Fruit fly (Drosophila melanogaster) whole organism, embryonic: ENCODE data around the gene Pdxk.

Experiments
- Abd-B ChIP-seq: fragments of 200-800 bp; sonication (Bioruptor generic); optimal IDR thresholded peaks from 2 replicates; lab custom pipeline; 2018; ENCODE audit warnings: missing biosample characterization, mild to moderate bottlenecking, missing genetic modification characterization, moderate library complexity
- Antp ChIP-seq: fragments of 200-800 bp; sonication (Bioruptor generic); optimal IDR thresholded peaks from 3 replicates; lab custom pipeline; 2016; ENCODE audit warnings: missing biosample characterization, missing genetic modification characterization
- Bdp1 ChIP-seq: fragments of 200-800 bp; sonication (Bioruptor generic); optimal IDR thresholded peaks from 3 replicates; lab custom pipeline; 2016; ENCODE audit warnings: missing biosample characterization, missing genetic modification characterization
- CG12071 ChIP-seq: fragments of 200-800 bp; sonication (Bioruptor generic); optimal IDR thresholded peaks from 3 replicates; lab custom pipeline; 2018; ENCODE audit warnings: missing biosample characterization, mild to moderate bottlenecking, missing genetic modification characterization
- CG13624 ChIP-seq: fragments of 200-800 bp; sonication (Bioruptor generic); optimal IDR thresholded peaks from 2 replicates; lab custom pipeline; 2016; ENCODE audit warnings: missing biosample characterization, missing genetic modification characterization
- CG16813 ChIP-seq: fragments of 200-800 bp; sonication (Bioruptor generic); IDR thresholded peaks from 3 replicates; pipeline ENCODE4 v1.3.6; 2022; ENCODE audit warnings: missing biosample characterization, missing genetic modification characterization; ENCODE audit not compliant: partially characterized antibody
- CG4328 ChIP-seq: fragments of 200-800 bp; sonication (Bioruptor generic); optimal IDR thresholded peaks from 3 replicates; lab custom pipeline; 2017; ENCODE audit warnings: missing biosample characterization, missing genetic modification reagents, missing genetic modification characterization
- CG7987 ChIP-seq: fragments of 200-800 bp; sonication (Bioruptor generic); optimal IDR thresholded peaks from 2 replicates; lab custom pipeline; 2018; ENCODE audit warnings: missing biosample characterization, mild to moderate bottlenecking, missing genetic modification characterization, moderate library complexity
- CG8924 ChIP-seq: fragments of 200-800 bp; optimal IDR thresholded peaks from 3 replicates; lab custom pipeline; 2019; ENCODE audit warnings: missing biosample characterization, mild to moderate bottlenecking, missing genetic modification characterization, moderate library complexity
- Rx ChIP-seq: fragments of 200-800 bp; sonication (Bioruptor generic); IDR thresholded peaks from 2 replicates; pipeline ENCODE4 v1.3.6; 2022; ENCODE audit warnings: missing biosample characterization, missing genetic modification characterization
- al ChIP-seq: fragments of 200-800 bp; sonication (Bioruptor generic); IDR thresholded peaks from 2 replicates; pipeline ENCODE4 v1.3.6; 2022; ENCODE audit warnings: missing biosample characterization, missing genetic modification characterization
- gcm2 ChIP-seq: fragments of 200-800 bp; sonication (Bioruptor generic); optimal IDR thresholded peaks from 2 replicates; lab custom pipeline; 2016; ENCODE audit warnings: missing biosample characterization, missing genetic modification characterization
- jing ChIP-seq: fragments of 200-800 bp; sonication (Bioruptor generic); optimal IDR thresholded peaks from 2 replicates; lab custom pipeline; 2018; ENCODE audit warnings: missing biosample characterization, mild to moderate bottlenecking, missing genetic modification characterization
- wek ChIP-seq: fragments of 200-800 bp; sonication (Bioruptor generic); optimal IDR thresholded peaks from 3 replicates; lab custom pipeline; 2018; ENCODE audit warnings: missing biosample characterization, mild to moderate bottlenecking, missing genetic modification characterization, moderate library complexity

DNA sequence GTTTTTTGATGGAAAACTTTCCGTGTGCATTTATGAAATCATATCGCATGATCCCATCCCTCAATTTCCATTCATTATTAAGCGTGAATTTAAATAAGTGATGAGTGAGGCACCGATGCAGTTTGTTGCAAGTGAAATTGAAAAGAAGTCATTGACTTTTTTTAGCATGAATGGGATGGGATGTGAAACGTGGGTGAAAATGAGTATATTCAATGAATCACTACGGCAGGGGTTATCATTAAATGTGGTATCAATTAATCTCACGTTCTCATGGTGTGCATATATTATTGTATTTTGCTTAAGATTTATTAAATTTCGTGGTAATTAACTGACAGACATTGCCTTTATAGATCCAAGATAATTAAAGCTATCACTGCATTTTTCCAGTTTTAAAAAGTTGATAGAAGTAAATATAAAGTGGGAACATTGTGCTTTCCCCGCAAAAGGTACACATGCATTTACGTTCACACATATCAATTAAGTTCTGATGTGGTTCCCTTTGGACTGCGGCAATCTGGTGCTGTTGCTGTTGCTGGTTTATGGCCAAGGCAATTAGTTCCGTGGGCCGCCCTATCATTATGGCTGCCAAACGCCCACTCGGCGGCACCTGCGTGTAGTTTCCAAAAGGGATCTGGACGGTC lies 31.3 kb downstream of the Pdxk start:
- TF ChIP-seq Abd-B (GFP tag; lab: Kevin White, UChicago) (no peak), Antp (GFP tag; lab: Kevin White, UChicago) (no peak), wek (GFP tag; lab: Kevin White, UChicago) (no peak), CG7987 (GFP tag; lab: Kevin White, UChicago) (no peak), gcm2 (no peak), CG4328 (GFP tag; lab: Kevin White, UChicago) (no peak), CG13624 (GFP tag; lab: Kevin White, UChicago) (no peak), CG12071 (GFP tag; lab: Kevin White, UChicago) (no peak), al (no peak), jing (GFP tag; lab: Kevin White, UChicago) (no peak), CG16813 (GFP tag; lab: Robert Waterston, UW) (no peak), CG8924 (tag; lab: Kevin White, UChicago) (no peak), Rx (GFP tag; lab: Robert Waterston, UW) (no peak), Bdp1 (GFP tag; lab: Kevin White, UChicago) (no peak)
